Fruit fly (Drosophila melanogaster): ENCODE measurements around the gene Pop2.

The Pop2 gene

dm6 chr3L:11984606-11985005, 18.1 kb downstream of the Pop2 start, which contains the start of gene CG6938:
Gene CG6938 (plus strand): TSS chr3L:11984906.
- TF ChIP-seq Dfd (GFP tag; optimal IDR thresholded peaks at IDR 0.05), result no peak
- TF ChIP-seq Sp1 (GFP tag; optimal IDR thresholded peaks at IDR 0.05), result no peak
- TF ChIP-seq fru (GFP tag; optimal IDR thresholded peaks at IDR 0.05), result no peak
- TF ChIP-seq dsf (GFP tag; optimal IDR thresholded peaks at IDR 0.05; ENCODE audit: borderline replicate concordance), result no peak
- no peak for TF ChIP-seq Hnf4 (GFP tag; optimal IDR thresholded peaks at IDR 0.05)
- TF ChIP-seq Dif (GFP tag; optimal IDR thresholded peaks at IDR 0.05; ENCODE audit: partially characterized antibody), result no peak
- no peak for TF ChIP-seq Jra (GFP tag; optimal IDR thresholded peaks at IDR 0.05)
- no peak for TF ChIP-seq CG9705 (GFP tag; optimal IDR thresholded peaks at IDR 0.05)
- no peak for TF ChIP-seq Myc (optimal IDR thresholded peaks at IDR 0.05)
- TF ChIP-seq tai (GFP tag; optimal IDR thresholded peaks at IDR 0.05), result no peak
- TF ChIP-seq pan (optimal IDR thresholded peaks at IDR 0.05), result no peak
- TF ChIP-seq lola (GFP tag; optimal IDR thresholded peaks at IDR 0.05), result no peak

- no peak for TF ChIP-seq ey (GFP tag; optimal IDR thresholded peaks at IDR 0.05)
- no peak for TF ChIP-seq Myc (optimal IDR thresholded peaks at IDR 0.05)
Measured at dm6 chr3L:11975811-11976210, 26.9 kb downstream of the Pop2 start, which contains the start of gene CG43896. Gene CG43896 (plus strand): TSS chr3L:11976111.

dm6 chr3L:11974605-11975004, 28.1 kb downstream of the Pop2 start, which contains the start of gene CG14125:
Gene CG14125 (plus strand): TSS chr3L:11974905.
- TF ChIP-seq Myc (optimal IDR thresholded peaks at IDR 0.05), result no peak
- TF ChIP-seq Hr83 (GFP tag; optimal IDR thresholded peaks at IDR 0.05; ENCODE audit: poor library complexity, severe bottlenecking), result no peak
- no peak for TF ChIP-seq sage (GFP tag; optimal IDR thresholded peaks at IDR 0.05)
- TF ChIP-seq Dif (GFP tag; optimal IDR thresholded peaks at IDR 0.05; ENCODE audit: partially characterized antibody), result no peak
- no peak for TF ChIP-seq Dfd (GFP tag; optimal IDR thresholded peaks at IDR 0.05)
- TF ChIP-seq foxo (GFP tag; optimal IDR thresholded peaks at IDR 0.05), result no peak
- TF ChIP-seq Hr78 (GFP tag; optimal IDR thresholded peaks at IDR 0.05), result no peak
- TF ChIP-seq Hnf4 (GFP tag; optimal IDR thresholded peaks at IDR 0.05), result no peak
- TF ChIP-seq sv (GFP tag; optimal IDR thresholded peaks at IDR 0.05), result no peak
- TF ChIP-seq dmrt93B (GFP tag; optimal IDR thresholded peaks at IDR 0.05), result no peak
- no peak for TF ChIP-seq br (GFP tag; optimal IDR thresholded peaks at IDR 0.05)
- no peak for TF ChIP-seq fru (GFP tag; optimal IDR thresholded peaks at IDR 0.05)

DNA sequence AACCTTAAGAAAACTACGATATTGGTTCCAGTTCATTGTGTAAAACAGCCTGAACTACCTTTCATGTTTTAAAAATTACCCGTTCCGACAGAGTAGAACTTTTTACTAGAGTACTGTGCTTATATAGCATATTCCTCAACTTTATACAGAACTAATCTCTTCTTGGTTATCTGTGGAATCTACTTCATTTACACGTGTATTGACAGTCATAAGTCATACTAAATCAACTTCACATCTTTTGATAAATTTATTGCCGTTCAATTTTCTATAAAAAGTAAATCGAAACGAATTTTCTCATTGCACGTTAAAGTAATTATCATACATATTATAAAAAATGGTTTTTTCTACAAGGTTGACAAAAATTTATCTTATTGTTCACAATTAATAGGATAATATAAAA, 29.0 kb downstream of the Pop2 start, which contains the start of gene CG42397:
CG42397 (minus strand) TSS at position 101 of the 400 bp plus-strand sequence.
- TF ChIP-seq dmrt93B (GFP tag; optimal IDR thresholded peaks at IDR 0.05) (no peak), fru (GFP tag; optimal IDR thresholded peaks at IDR 0.05) (no peak), Hr78 (GFP tag; optimal IDR thresholded peaks at IDR 0.05) (no peak), lola (GFP tag; optimal IDR thresholded peaks at IDR 0.05) (no peak), sv (GFP tag; optimal IDR thresholded peaks at IDR 0.05) (no peak), usp (GFP tag; optimal IDR thresholded peaks at IDR 0.05) (no peak), jim (GFP tag; optimal IDR thresholded peaks at IDR 0.05) (no peak), psq (GFP tag; optimal IDR thresholded peaks at IDR 0.05) (no peak), h (GFP tag; optimal IDR thresholded peaks at IDR 0.05) (no peak)

DNA sequence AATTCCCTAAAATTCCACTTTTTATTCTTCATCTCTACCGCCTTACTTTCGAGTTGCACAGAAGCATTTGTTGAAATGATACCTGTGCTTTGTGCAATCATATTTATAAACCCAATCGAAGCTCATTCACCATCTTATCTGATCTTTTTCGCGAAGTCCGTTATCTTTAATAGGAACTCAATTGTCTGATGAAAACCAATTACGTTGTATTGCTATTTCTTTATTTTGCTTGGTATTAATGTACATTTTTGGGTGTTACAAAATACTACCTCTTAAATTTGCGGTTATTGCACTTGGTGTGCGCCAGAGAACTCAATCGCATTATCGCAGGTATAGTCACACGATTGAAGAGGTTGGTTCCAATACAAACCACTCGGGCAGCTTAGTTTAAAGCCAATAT, 29.8 kb downstream of the Pop2 start, which contains the start of gene Muc68E:
Muc68E (minus strand) TSS at position 101 of the 400 bp plus-strand sequence.
- no peak for TF ChIP-seq usp (GFP tag; optimal IDR thresholded peaks at IDR 0.05)
- no peak for TF ChIP-seq Jra (GFP tag; optimal IDR thresholded peaks at IDR 0.05)
- TF ChIP-seq psq (GFP tag; optimal IDR thresholded peaks at IDR 0.05), result no peak
- TF ChIP-seq Dif (GFP tag; optimal IDR thresholded peaks at IDR 0.05; ENCODE audit: partially characterized antibody), result no peak
- TF ChIP-seq sv (GFP tag; optimal IDR thresholded peaks at IDR 0.05), result no peak
- no peak for TF ChIP-seq h (GFP tag; optimal IDR thresholded peaks at IDR 0.05)
- no peak for TF ChIP-seq brk (GFP tag; optimal IDR thresholded peaks at IDR 0.05)
- no peak for TF ChIP-seq Hr83 (GFP tag; optimal IDR thresholded peaks at IDR 0.05; ENCODE audit: poor library complexity, severe bottlenecking)
- TF ChIP-seq Vsx2 (GFP tag; optimal IDR thresholded peaks at IDR 0.05; ENCODE audit: partially characterized antibody), result no peak

DNA sequence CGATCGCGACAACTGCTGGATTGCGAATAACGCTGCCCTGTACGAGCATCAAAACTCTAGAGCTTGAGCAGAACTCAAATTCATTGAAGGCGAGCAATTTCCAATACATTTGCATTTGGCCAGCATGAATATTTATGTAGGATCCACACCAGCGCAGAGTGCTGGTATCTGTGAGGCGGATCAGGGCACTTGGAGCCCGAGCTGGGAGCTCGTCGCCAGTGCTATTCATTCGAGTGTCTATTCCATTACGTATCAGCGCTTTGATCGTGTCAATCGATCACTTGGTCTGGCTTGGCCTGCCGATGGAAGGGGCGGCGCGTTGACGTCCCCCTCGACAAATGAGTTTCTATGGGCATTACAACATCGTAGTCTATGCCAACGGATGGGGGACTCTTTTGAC, 36.6 kb downstream of the Pop2 start, which contains the start of gene prc:
prc (minus strand) TSS at position 28 of the 400 bp plus-strand sequence.
- TF ChIP-seq Hnf4 (GFP tag; optimal IDR thresholded peaks at IDR 0.05) (no peak), woc (GFP tag; optimal IDR thresholded peaks at IDR 0.05) (no peak), sv (GFP tag; optimal IDR thresholded peaks at IDR 0.05) (no peak), GATAd (GFP tag; optimal IDR thresholded peaks at IDR 0.05) (no peak), tai (GFP tag; optimal IDR thresholded peaks at IDR 0.05) (no peak), ey (GFP tag; optimal IDR thresholded peaks at IDR 0.05) (no peak), Mio (GFP tag; optimal IDR thresholded peaks at IDR 0.05) (no peak), rgr (GFP tag; optimal IDR thresholded peaks at IDR 0.05) (no peak), CrebA (GFP tag; optimal IDR thresholded peaks at IDR 0.05; ENCODE audit: borderline replicate concordance) (no peak), dmrt93B (GFP tag; optimal IDR thresholded peaks at IDR 0.05) (no peak), lola (GFP tag; optimal IDR thresholded peaks at IDR 0.05) (no peak), sage (GFP tag; optimal IDR thresholded peaks at IDR 0.05) (no peak), brk (GFP tag; optimal IDR thresholded peaks at IDR 0.05) (no peak)

Measured in whole organism, wandering third instar larva.